Fruit fly (Drosophila melanogaster): ENCODE results near the gene smg.

smg gene

dm6 chr3L:9020436-9021370, 22.9 kb upstream of the smg start:
- TF ChIP-seq h (GFP tag; optimal IDR thresholded peaks at IDR 0.05), result peak; percentile 4
- TF ChIP-seq tai (GFP tag; optimal IDR thresholded peaks at IDR 0.05), result no peak

- TF ChIP-seq Mio (GFP tag; optimal IDR thresholded peaks at IDR 0.05), result no peak
- TF ChIP-seq Dif (GFP tag; optimal IDR thresholded peaks at IDR 0.05; ENCODE audit: partially characterized antibody), result peak; percentile 24
- peak in 1 of 2 experiments; percentile 23 for TF ChIP-seq dl (GFP tag; optimal IDR thresholded peaks at IDR 0.05; ENCODE audit: insufficient read depth in 1 of 2, partially characterized antibody in 2 of 2)
These were observed 21.4 kb upstream of the smg start, which contains the start of gene Doc2 for dm6 chr3L:9019196-9019662. Doc2 (minus strand) TSS chr3L:9019246.

- TF ChIP-seq brk (GFP tag; optimal IDR thresholded peaks at IDR 0.05), result no peak
- no peak for TF ChIP-seq HLH106 (tag; optimal IDR thresholded peaks at IDR 0.05)
- TF ChIP-seq Vsx2 (GFP tag; optimal IDR thresholded peaks at IDR 0.05; ENCODE audit: partially characterized antibody), result no peak
- TF ChIP-seq h (GFP tag; optimal IDR thresholded peaks at IDR 0.05), result no peak
- TF ChIP-seq rgr (GFP tag; optimal IDR thresholded peaks at IDR 0.05), result no peak
- TF ChIP-seq Myc (optimal IDR thresholded peaks at IDR 0.05), result no peak
- TF ChIP-seq sv (GFP tag; optimal IDR thresholded peaks at IDR 0.05), result no peak
- no peak for TF ChIP-seq tai (GFP tag; optimal IDR thresholded peaks at IDR 0.05)
- no peak for TF ChIP-seq dl (GFP tag; optimal IDR thresholded peaks at IDR 0.05; ENCODE audit: insufficient read depth in 1 of 2, partially characterized antibody in 2 of 2)
- no peak for TF ChIP-seq Jra (GFP tag; optimal IDR thresholded peaks at IDR 0.05)
These were observed 19.6 kb upstream of the smg start for dm6 chr3L:9017414-9017813.

DNA sequence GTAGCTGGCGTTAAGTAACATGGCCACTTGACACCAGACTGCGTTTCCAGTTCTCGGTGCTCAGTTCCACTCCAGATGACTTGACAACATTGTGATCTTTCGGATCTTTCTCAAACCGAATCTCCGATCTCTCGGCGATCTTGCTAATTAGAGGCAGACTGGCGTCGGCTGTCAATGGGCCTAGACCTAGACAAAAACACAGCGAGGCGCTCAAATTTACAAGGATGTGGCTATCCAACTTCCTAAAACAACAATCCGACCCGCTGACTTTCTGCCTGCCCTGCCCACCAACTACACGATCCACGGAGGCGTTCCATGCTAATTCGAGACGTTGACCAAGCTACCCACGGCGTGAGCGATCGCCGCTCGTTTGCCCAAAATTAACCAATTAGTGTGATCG, 16.0 kb upstream of the smg start:
- TF ChIP-seq Sp1 (GFP tag; optimal IDR thresholded peaks at IDR 0.05) (no peak), Abd-B (GFP tag; optimal IDR thresholded peaks at IDR 0.05) (no peak), Vsx2 (GFP tag; optimal IDR thresholded peaks at IDR 0.05; ENCODE audit: partially characterized antibody) (no peak), woc (GFP tag; optimal IDR thresholded peaks at IDR 0.05) (no peak), usp (GFP tag; optimal IDR thresholded peaks at IDR 0.05) (no peak), dsf (GFP tag; optimal IDR thresholded peaks at IDR 0.05; ENCODE audit: borderline replicate concordance) (no peak), Myc (optimal IDR thresholded peaks at IDR 0.05) (no peak), sv (GFP tag; optimal IDR thresholded peaks at IDR 0.05) (no peak), Mio (GFP tag; optimal IDR thresholded peaks at IDR 0.05) (no peak), lola (GFP tag; optimal IDR thresholded peaks at IDR 0.05) (no peak), jim (GFP tag; optimal IDR thresholded peaks at IDR 0.05) (no peak)

DNA sequence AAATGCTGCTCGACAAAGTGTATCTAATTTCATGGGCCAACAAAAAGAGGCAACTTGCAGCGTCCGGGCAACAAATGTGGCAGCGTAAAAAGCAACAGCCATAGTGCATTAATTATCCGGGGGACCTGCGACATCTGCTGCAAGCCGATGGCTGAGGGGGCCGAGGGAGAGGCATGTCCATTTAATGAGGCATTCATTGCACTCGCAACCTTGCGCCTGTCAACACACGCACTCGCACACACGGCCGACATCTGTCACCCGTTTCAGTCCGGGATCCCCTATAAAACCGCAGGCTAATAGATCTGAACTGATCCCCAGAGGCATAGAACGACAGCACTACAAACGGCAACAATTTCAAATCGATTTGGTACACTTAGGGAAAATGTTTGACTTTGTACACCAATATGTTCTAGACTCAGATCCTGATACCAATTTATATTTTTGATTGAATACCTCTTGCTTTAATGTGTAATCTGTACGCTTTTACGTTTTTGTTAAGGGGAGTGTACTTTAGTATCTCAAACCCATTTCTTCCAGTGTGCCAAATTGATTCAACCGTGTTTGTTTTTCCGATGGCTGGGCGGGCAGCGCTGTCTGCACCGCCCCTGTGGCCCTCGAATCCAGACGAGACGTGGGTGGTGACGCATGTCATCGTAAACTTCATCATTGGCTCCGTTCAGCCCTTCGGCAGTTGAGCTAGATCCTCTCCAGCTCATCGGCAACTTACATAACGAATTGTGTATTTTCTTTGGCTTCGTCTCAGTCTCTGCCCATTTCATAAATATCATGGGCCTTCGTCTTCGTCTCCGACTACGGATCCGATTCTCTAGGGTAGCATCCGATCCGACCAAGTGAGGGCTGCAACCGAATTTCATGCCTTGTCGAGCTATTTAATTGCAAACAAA, 13.9 kb upstream of the smg start:
- TF ChIP-seq sv (GFP tag; optimal IDR thresholded peaks at IDR 0.05), result peak; percentile 65
- no peak for TF ChIP-seq psq (GFP tag; optimal IDR thresholded peaks at IDR 0.05)

dm6 chr3L:9009738-9010137, 11.9 kb upstream of the smg start, which contains the start of gene CG5194:
CG5194 (minus strand) TSS chr3L:9009838.
- TF ChIP-seq rgr (GFP tag; optimal IDR thresholded peaks at IDR 0.05) (no peak), Rel (GFP tag; optimal IDR thresholded peaks at IDR 0.05) (no peak), Rel (tag; optimal IDR thresholded peaks at IDR 0.05) (no peak), Hnf4 (GFP tag; optimal IDR thresholded peaks at IDR 0.05) (no peak), h (GFP tag; optimal IDR thresholded peaks at IDR 0.05) (no peak), CrebA (GFP tag; optimal IDR thresholded peaks at IDR 0.05; ENCODE audit: borderline replicate concordance) (no peak), Mio (GFP tag; optimal IDR thresholded peaks at IDR 0.05) (no peak), tai (GFP tag; optimal IDR thresholded peaks at IDR 0.05) (no peak), Vsx2 (GFP tag; optimal IDR thresholded peaks at IDR 0.05; ENCODE audit: partially characterized antibody) (no peak), GATAd (GFP tag; optimal IDR thresholded peaks at IDR 0.05) (no peak), jim (GFP tag; optimal IDR thresholded peaks at IDR 0.05) (no peak), foxo (GFP tag; optimal IDR thresholded peaks at IDR 0.05) (no peak), OdsH (GFP tag; optimal IDR thresholded peaks at IDR 0.05) (no peak), dsf (GFP tag; optimal IDR thresholded peaks at IDR 0.05; ENCODE audit: borderline replicate concordance) (no peak), HLH106 (tag; optimal IDR thresholded peaks at IDR 0.05) (no peak), ey (GFP tag; optimal IDR thresholded peaks at IDR 0.05) (no peak), brk (GFP tag; optimal IDR thresholded peaks at IDR 0.05) (no peak), CG9705 (GFP tag; optimal IDR thresholded peaks at IDR 0.05) (no peak)
